Worm (Caenorhabditis elegans) whole organism, late embryonic: ENCODE results near the gene F23A7.5.

Experiments
- C08G9.2 ChIP-seq: sonication (generic microtip); optimal IDR thresholded peaks from 2 replicates; lab custom pipeline; 2016; ENCODE audit warnings: mild to moderate bottlenecking, missing genetic modification characterization, moderate library complexity, missing compliant biosample characterization
- C38D4.7 ChIP-seq: fragments of 200-800 bp; sonication (Bioruptor generic); optimal IDR thresholded peaks from 2 replicates; lab custom pipeline; 2018; ENCODE audit warnings: mild to moderate bottlenecking, missing genetic modification characterization, moderate library complexity, missing compliant biosample characterization
- T23F11.4 ChIP-seq: fragments of 200-800 bp; sonication (Bioruptor generic); optimal IDR thresholded peaks from 2 replicates; lab custom pipeline; 2018; ENCODE audit warnings: mild to moderate bottlenecking, missing genetic modification characterization, missing compliant biosample characterization
- ahr-1 ChIP-seq: sonication (generic microtip); optimal IDR thresholded peaks from 2 replicates; lab custom pipeline; 2016; ENCODE audit warnings: missing genetic modification characterization, missing compliant biosample characterization
- ama-1 ChIP-seq: fragments of 150-350 bp; optimal IDR thresholded peaks from 2 replicates; lab custom pipeline; 2014
- ceh-31 ChIP-seq: sonication (generic microtip); optimal IDR thresholded peaks from 2 replicates; lab custom pipeline; 2016; ENCODE audit warnings: missing genetic modification characterization, missing compliant biosample characterization
- ceh-48 ChIP-seq: sonication (generic microtip); optimal IDR thresholded peaks from 2 replicates; lab custom pipeline; 2016; ENCODE audit warnings: missing genetic modification characterization, inconsistent platforms, missing compliant biosample characterization
- ceh-9 ChIP-seq: sonication (generic microtip); optimal IDR thresholded peaks from 2 replicates; lab custom pipeline; 2016; ENCODE audit warnings: mild to moderate bottlenecking, missing genetic modification characterization, inconsistent platforms, missing compliant biosample characterization
- dmd-4 ChIP-seq: sonication (generic microtip); optimal IDR thresholded peaks from 2 replicates; lab custom pipeline; 2016; ENCODE audit warnings: borderline replicate concordance, missing genetic modification characterization, missing compliant biosample characterization
- elt-2 ChIP-seq: sonication (generic microtip); optimal IDR thresholded peaks from 2 replicates; lab custom pipeline; 2016; ENCODE audit warnings: missing genetic modification reagents, missing genetic modification characterization, missing compliant biosample characterization
- elt-4 ChIP-seq: sonication (generic microtip); optimal IDR thresholded peaks from 2 replicates; lab custom pipeline; 2016; ENCODE audit warnings: missing genetic modification characterization, missing compliant biosample characterization
- eyg-1 ChIP-seq: sonication (generic microtip); optimal IDR thresholded peaks from 2 replicates; lab custom pipeline; 2016; ENCODE audit warnings: missing genotype, missing genetic modification characterization, missing compliant biosample characterization
- fkh-10 ChIP-seq: fragments of 150-350 bp; optimal IDR thresholded peaks from 2 replicates; lab custom pipeline; 2014; ENCODE audit warnings: missing biosample characterization, missing genetic modification reagents, missing genetic modification characterization
- fkh-6 ChIP-seq: sonication (generic microtip); optimal IDR thresholded peaks from 2 replicates; lab custom pipeline; 2016; ENCODE audit warnings: missing genetic modification characterization, missing compliant biosample characterization
- hlh-13 ChIP-seq: fragments of 200-800 bp; sonication (Bioruptor generic); optimal IDR thresholded peaks from 2 replicates; lab custom pipeline; 2018; ENCODE audit warnings: mild to moderate bottlenecking, missing genetic modification characterization, missing compliant biosample characterization
- hlh-15 ChIP-seq: sonication (generic microtip); optimal IDR thresholded peaks from 2 replicates; lab custom pipeline; 2016; ENCODE audit warnings: missing genetic modification characterization, missing compliant biosample characterization
- hlh-30 ChIP-seq: sonication (generic microtip); optimal IDR thresholded peaks from 2 replicates; lab custom pipeline; 2017; ENCODE audit warnings: antibody characterized with exemption, missing genetic modification characterization, missing compliant biosample characterization; ENCODE audit not compliant: insufficient read depth
- lin-11 ChIP-seq: fragments of 200-800 bp; sonication (Bioruptor generic); optimal IDR thresholded peaks from 2 replicates; lab custom pipeline; 2018; ENCODE audit warnings: mild to moderate bottlenecking, missing genetic modification characterization, missing compliant biosample characterization
- madf-2 ChIP-seq: sonication (generic microtip); optimal IDR thresholded peaks from 2 replicates; lab custom pipeline; 2017; ENCODE audit warnings: missing genetic modification characterization, missing compliant biosample characterization
- nhr-232 ChIP-seq: sonication (generic microtip); optimal IDR thresholded peaks from 2 replicates; lab custom pipeline; 2016; ENCODE audit warnings: missing genetic modification characterization, missing compliant biosample characterization
- npax-4 ChIP-seq: sonication (generic microtip); optimal IDR thresholded peaks from 2 replicates; lab custom pipeline; 2016; ENCODE audit warnings: missing genetic modification characterization, missing compliant biosample characterization
- odd-2 ChIP-seq: sonication (generic microtip); optimal IDR thresholded peaks from 2 replicates; lab custom pipeline; 2017; ENCODE audit warnings: antibody characterized with exemption, mild to moderate bottlenecking, missing genetic modification characterization, missing compliant biosample characterization
- pag-3 ChIP-seq: sonication (generic microtip); optimal IDR thresholded peaks from 2 replicates; lab custom pipeline; 2016; ENCODE audit warnings: missing compliant biosample characterization, missing genetic modification characterization, borderline replicate concordance
- pha-2 ChIP-seq: sonication (generic microtip); optimal IDR thresholded peaks from 2 replicates; lab custom pipeline; 2017; ENCODE audit warnings: mild to moderate bottlenecking, missing genetic modification characterization, missing compliant biosample characterization
- pqm-1 ChIP-seq: sonication (generic microtip); optimal IDR thresholded peaks from 2 replicates; lab custom pipeline; 2016; ENCODE audit warnings: missing genetic modification characterization, missing compliant biosample characterization
- syd-9 ChIP-seq: sonication (generic microtip); optimal IDR thresholded peaks from 2 replicates; lab custom pipeline; 2016; ENCODE audit warnings: mild to moderate bottlenecking, missing genetic modification characterization, moderate library complexity, missing compliant biosample characterization
- unc-3 ChIP-seq, 2 experiments: fragments of 200-800 bp in 1 of 2; sonication (Bioruptor generic) in 1 of 2; sonication (generic microtip) in 1 of 2; conservative IDR thresholded peaks in 1 of 2; optimal IDR thresholded peaks in 1 of 2; 2 replicates each; pipeline versions ENCODE4 v1.3.6 to Lab custom; 2016 to 2022; ENCODE audit warnings: missing compliant biosample characterization in 2 of 2, missing genetic modification characterization in 2 of 2, missing genetic modification reagents in 1 of 2
- unc-86 ChIP-seq: sonication (generic microtip); optimal IDR thresholded peaks from 2 replicates; lab custom pipeline; 2016; ENCODE audit warnings: missing genetic modification characterization, missing compliant biosample characterization
- zip-5 ChIP-seq: sonication (generic microtip); optimal IDR thresholded peaks from 2 replicates; lab custom pipeline; 2016; ENCODE audit warnings: missing genetic modification characterization, missing compliant biosample characterization
- ztf-16 ChIP-seq: sonication (generic microtip); optimal IDR thresholded peaks from 2 replicates; lab custom pipeline; 2017; ENCODE audit warnings: missing genetic modification characterization, missing compliant biosample characterization

F23A7.5 gene

ce11 chrX:16258503-16258902 lies 29.8 kb downstream of the F23A7.5 start:
- TF ChIP-seq ztf-16 (no peak), hlh-13 (GFP tag; lab: Kevin White, UChicago) (no peak), unc-86 (tag; lab: Kevin White, UChicago) (no peak), lin-11 (no peak), ceh-48 (tag; lab: Kevin White, UChicago) (no peak), fkh-6 (tag; lab: Kevin White, UChicago) (no peak), T23F11.4 (GFP tag; lab: Kevin White, UChicago) (no peak), pqm-1 (tag; lab: Kevin White, UChicago) (no peak)

ce11 chrX:16260077-16260476 lies 31.4 kb downstream of the F23A7.5 start:
- TF ChIP-seq elt-2 (tag; lab: Kevin White, UChicago) = peak; percentile 32
- no peak for TF ChIP-seq C38D4.7

ce11 chrX:16261993-16262392 lies 33.3 kb downstream of the F23A7.5 start, which contains the start of gene sgk-1:
TSS of gene sgk-1 (minus strand) at chrX:16262122.
- TF ChIP-seq ceh-9 (tag; lab: Kevin White, UChicago) (no peak), elt-2 (tag; lab: Kevin White, UChicago) (peak; percentile 66)

- no peak for TF ChIP-seq fkh-10 (GFP tag; lab: Kevin White, UChicago)
These were observed 34.6 kb downstream of the F23A7.5 start for ce11 chrX:16263287-16263686.

ce11 chrX:16265636-16266384 lies 37.1 kb downstream of the F23A7.5 start, which contains the start of gene mua-6:
TSS of gene mua-6 (minus strand) at chrX:16265686.
- no peak for TF ChIP-seq ahr-1 (tag; lab: Kevin White, UChicago)
- no peak for TF ChIP-seq ceh-9 (tag; lab: Kevin White, UChicago)
- no peak for TF ChIP-seq unc-3 (GFP tag; conservative IDR thresholded peaks at IDR 0.05; lab: Robert Waterston, UW)
- no peak for TF ChIP-seq unc-3 (tag; optimal IDR thresholded peaks at IDR 0.05; lab: Kevin White, UChicago)
- no peak for TF ChIP-seq eyg-1 (tag; lab: Kevin White, UChicago)
- no peak for TF ChIP-seq pag-3 (tag; lab: Kevin White, UChicago)

ce11 chrX:16269969-16270368 lies 41.2 kb downstream of the F23A7.5 start, which contains the start of gene ifa-3:
TSS of gene ifa-3 (minus strand) at chrX:16270069.
- TF ChIP-seq C08G9.2 (tag; lab: Kevin White, UChicago) (no peak), syd-9 (tag; lab: Kevin White, UChicago) (no peak), ama-1 (lab: Kevin White, UChicago) (no peak), npax-4 (no peak), ceh-9 (tag; lab: Kevin White, UChicago) (no peak), C38D4.7 (no peak), odd-2 (tag; lab: Kevin White, UChicago) (no peak), nhr-232 (no peak), T23F11.4 (GFP tag; lab: Kevin White, UChicago) (no peak), zip-5 (tag; lab: Kevin White, UChicago) (no peak), hlh-15 (tag; lab: Kevin White, UChicago) (no peak), lin-11 (no peak), pha-2 (tag; lab: Kevin White, UChicago) (no peak), elt-4 (no peak), madf-2 (tag; lab: Kevin White, UChicago) (no peak), dmd-4 (tag; lab: Kevin White, UChicago) (no peak), ceh-31 (no peak), hlh-30 (tag; lab: Kevin White, UChicago) (no peak), hlh-13 (GFP tag; lab: Kevin White, UChicago) (no peak)
- TF ChIP-seq, all 69 proteins: peak for 0
